Fruit fly (Drosophila melanogaster): ENCODE measurements around the gene TkR99D.
A peak's percentile ranks its signal among the peaks of the same experiment; 100 is the strongest.

Gene TkR99D

dm6 chr3R:30013909-30014308 is 44.7 kb upstream of the TkR99D start:
- peak; percentile 98 for TF ChIP-seq nom (GFP tag; optimal IDR thresholded peaks at IDR 0.05)
- TF ChIP-seq CG16779 (GFP tag; IDR thresholded peaks at IDR 0.05), result no peak
- peak; percentile 66 for TF ChIP-seq Drgx (GFP tag; IDR thresholded peaks at IDR 0.05)
- TF ChIP-seq Ets65A (GFP tag), result peak; percentile 40
- no peak for TF ChIP-seq Awh (GFP tag; IDR thresholded peaks at IDR 0.05)
- no peak for TF ChIP-seq cato (GFP tag; optimal IDR thresholded peaks at IDR 0.05; ENCODE audit: borderline replicate concordance)
- peak in 1 of 2 experiments; percentile 67 for TF ChIP-seq bsh (GFP tag; optimal IDR thresholded peaks at IDR 0.05)
- TF ChIP-seq CG6254 (GFP tag; optimal IDR thresholded peaks at IDR 0.05), result no peak
- peak; percentile 33 for TF ChIP-seq sens (GFP tag)

dm6 chr3R:30012602-30013489 is 43.6 kb upstream of the TkR99D start:
- TF ChIP-seq sens-2 (GFP tag; IDR thresholded peaks at IDR 0.05) (no peak), CG17802 (tag; optimal IDR thresholded peaks at IDR 0.05) (no peak), HLH4C (GFP tag; IDR thresholded peaks at IDR 0.05; ENCODE audit: partially characterized antibody) (no peak), D19B (GFP tag; optimal IDR thresholded peaks at IDR 0.05) (peak; percentile 9), CG2199 (GFP tag; IDR thresholded peaks at IDR 0.05) (no peak), CG16815 (GFP tag; optimal IDR thresholded peaks at IDR 0.05) (no peak), Sox102F (GFP tag; optimal IDR thresholded peaks at IDR 0.05) (no peak), zen2 (GFP tag; IDR thresholded peaks at IDR 0.05; ENCODE audit: partially characterized antibody) (no peak), CG3281 (GFP tag; optimal IDR thresholded peaks at IDR 0.05) (peak; percentile 37), Meics (GFP tag; optimal IDR thresholded peaks at IDR 0.05) (peak; percentile 46), CG3838 (GFP tag; optimal IDR thresholded peaks at IDR 0.05) (no peak), cg (GFP tag; optimal IDR thresholded peaks at IDR 0.05) (no peak), lilli (GFP tag; optimal IDR thresholded peaks at IDR 0.05) (peak; percentile 19), tin (GFP tag; optimal IDR thresholded peaks at IDR 0.05) (no peak), dan (GFP tag; IDR thresholded peaks at IDR 0.05) (no peak), Sin3A (optimal IDR thresholded peaks at IDR 0.05) (no peak), insv (GFP tag; optimal IDR thresholded peaks at IDR 0.05) (no peak), pum (GFP tag; optimal IDR thresholded peaks at IDR 0.05) (no peak), CG12155 (GFP tag; optimal IDR thresholded peaks at IDR 0.05) (no peak), Rfx (GFP tag; IDR thresholded peaks at IDR 0.05) (peak; percentile 65), sim (GFP tag; IDR thresholded peaks at IDR 0.05) (no peak), CG10321 (GFP tag; IDR thresholded peaks at IDR 0.05) (no peak), CG8924 (tag; optimal IDR thresholded peaks at IDR 0.05) (no peak), CG8290 (GFP tag; optimal IDR thresholded peaks at IDR 0.05) (no peak), CG8290 (tag; optimal IDR thresholded peaks at IDR 0.05) (peak in 1 of 2 experiments; percentile 44), Taf1 (GFP tag; IDR thresholded peaks at IDR 0.05) (peak; percentile 35; the same call in 1 of the 2 replicates), MTF-1 (GFP tag; optimal IDR thresholded peaks at IDR 0.05; ENCODE audit: borderline replicate concordance) (no peak), HLH54F (GFP tag; optimal IDR thresholded peaks at IDR 0.05) (peak; percentile 6), CG1529 (GFP tag; optimal IDR thresholded peaks at IDR 0.05) (no peak), CG15514 (GFP tag; optimal IDR thresholded peaks at IDR 0.05) (peak; percentile 38), Sox100B (GFP tag; optimal IDR thresholded peaks at IDR 0.05) (no peak), CG6175 (GFP tag; IDR thresholded peaks at IDR 0.05) (no peak), CG9437 (GFP tag; optimal IDR thresholded peaks at IDR 0.05) (no peak), D (optimal IDR thresholded peaks at IDR 0.05) (no peak), D (GFP tag; optimal IDR thresholded peaks at IDR 0.05) (no peak), row (GFP tag; IDR thresholded peaks at IDR 0.05) (peak; percentile 49), Abd-B (GFP tag; optimal IDR thresholded peaks at IDR 0.05) (no peak), CG3847 (GFP tag; IDR thresholded peaks at IDR 0.05) (no peak), CG33557 (GFP tag; optimal IDR thresholded peaks at IDR 0.05) (no peak), C15 (GFP tag; IDR thresholded peaks at IDR 0.05) (no peak)
